Fruit fly (Drosophila melanogaster): Measurements from ENCODE around the gene CG11837.

dm6 chr3R:29095525-29095924 lies 46.2 kb downstream of the CG11837 start:
- no peak for TF ChIP-seq crol (GFP tag; IDR thresholded peaks at IDR 0.05)
- no peak for TF ChIP-seq fru (optimal IDR thresholded peaks at IDR 0.05)
- no peak for TF ChIP-seq CG14860 (GFP tag; IDR thresholded peaks at IDR 0.05; ENCODE audit: partially characterized antibody)

Data from whole organism, embryonic.